Worm (Caenorhabditis elegans) whole organism, L4/young adult: ENCODE measurements around the gene srw-31.

Experiments
- W03F9.2 ChIP-seq: fragments of 150-350 bp; optimal IDR thresholded peaks from 2 replicates; lab custom pipeline; 2014; ENCODE audit warnings: missing biosample characterization, missing genetic modification characterization
- dao-5 ChIP-seq: sonication (generic microtip); optimal IDR thresholded peaks from 2 replicates; lab custom pipeline; 2016; ENCODE audit warnings: missing genotype, missing genetic modification characterization, moderate library complexity, missing compliant biosample characterization
- him-1 ChIP-seq: sonication (generic microtip); optimal IDR thresholded peaks from 2 replicates; lab custom pipeline; 2016; ENCODE audit warnings: missing genotype, missing genetic modification reagents, missing genetic modification characterization, missing compliant biosample characterization

The srw-31 gene

ce11 chrV:17542304-17542703, 35.9 kb downstream of the srw-31 start:
- no peak for TF ChIP-seq dao-5
- no peak for TF ChIP-seq him-1 (tag; lab: Kevin White, UChicago)
- no peak for TF ChIP-seq W03F9.2 (tag; lab: Kevin White, UChicago)

- TF ChIP-seq him-1 (tag; lab: Kevin White, UChicago) (no peak), W03F9.2 (tag; lab: Kevin White, UChicago) (no peak), dao-5 (no peak)
Observed at ce11 chrV:17546931-17547330, 40.5 kb downstream of the srw-31 start.

- TF ChIP-seq dao-5 = no peak
- no peak for TF ChIP-seq W03F9.2 (tag; lab: Kevin White, UChicago)
- TF ChIP-seq him-1 (tag; lab: Kevin White, UChicago) = no peak
Observed at ce11 chrV:17548635-17549034, 42.2 kb downstream of the srw-31 start.

DNA sequence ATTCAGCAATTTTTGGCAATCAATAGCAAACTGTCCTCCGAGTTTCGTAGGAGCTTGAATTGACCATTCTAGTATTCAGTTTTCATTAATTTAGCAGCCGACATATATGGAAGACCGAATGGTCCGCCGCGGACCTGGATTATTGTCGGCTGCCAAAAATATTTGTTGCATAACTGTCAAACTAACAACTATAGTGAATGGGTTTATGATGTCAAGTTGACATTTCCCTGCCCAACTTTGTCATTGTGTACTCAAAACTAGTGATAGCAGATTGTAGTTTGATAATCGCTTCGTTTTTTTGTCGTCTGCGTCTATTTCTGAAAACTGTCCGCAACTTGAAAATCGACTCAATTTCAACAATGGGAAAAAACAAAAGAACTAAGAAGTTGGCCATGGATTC, 43.0 kb downstream of the srw-31 start, which contains the start of gene fbxa-176:
fbxa-176 (plus strand) TSS at position 314 of the 400 bp plus-strand sequence.
- TF ChIP-seq him-1 (tag; lab: Kevin White, UChicago) = no peak
- TF ChIP-seq W03F9.2 (tag; lab: Kevin White, UChicago) = no peak
- TF ChIP-seq dao-5 = no peak

DNA sequence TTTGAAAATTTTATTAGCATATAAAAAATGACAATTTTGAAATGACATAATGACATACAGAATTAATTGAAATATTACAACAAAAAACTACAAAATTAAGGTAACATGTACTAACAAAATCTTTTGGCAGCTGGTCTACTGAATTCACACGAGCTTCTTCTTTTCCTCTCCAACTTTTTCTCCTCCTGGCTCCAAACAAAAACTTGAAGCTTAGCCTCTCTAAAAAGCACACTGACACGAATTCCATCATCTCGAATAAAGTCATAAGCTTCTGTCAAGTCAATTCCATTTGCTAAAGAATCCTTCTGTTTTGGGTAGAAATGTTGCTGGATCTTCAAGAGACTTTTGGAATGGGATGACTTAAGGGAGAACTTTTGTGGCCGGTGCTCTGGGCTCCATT, 45.0 kb downstream of the srw-31 start:
- TF ChIP-seq W03F9.2 (tag; lab: Kevin White, UChicago) (no peak), him-1 (tag; lab: Kevin White, UChicago) (no peak), dao-5 (no peak)

ce11 chrV:17552759-17553158, 46.4 kb downstream of the srw-31 start, which contains the start of gene C38D9.8:
TSS of gene C38D9.8 (minus strand) at chrV:17552859.
- TF ChIP-seq W03F9.2 (tag; lab: Kevin White, UChicago) (no peak), him-1 (tag; lab: Kevin White, UChicago) (no peak), dao-5 (no peak)
